Fruit fly (Drosophila melanogaster): ENCODE data around the gene mab-21.

mab-21 gene

dm6 chrX:5980883-5981282 lies 32.1 kb downstream of the mab-21 start (continued):
- TF ChIP-seq chn (GFP tag; optimal IDR thresholded peaks at IDR 0.05) (peak; percentile 60), Eip74EF (GFP tag; optimal IDR thresholded peaks at IDR 0.05) (peak in 1 of 2 experiments; percentile 54), sens (GFP tag) (peak; percentile 95), gcm (GFP tag; optimal IDR thresholded peaks at IDR 0.05) (peak; percentile 22), CG17359 (tag; optimal IDR thresholded peaks at IDR 0.05) (peak; percentile 74), Nf-YA (GFP tag; IDR thresholded peaks at IDR 0.05) (peak; percentile 39; the same call in 1 of the 2 replicates), CG32532 (GFP tag; IDR thresholded peaks at IDR 0.05) (peak; percentile 91), Taf1 (GFP tag; IDR thresholded peaks at IDR 0.05) (peak; percentile 83), kah (GFP tag; optimal IDR thresholded peaks at IDR 0.05) (peak; percentile 10), Ets97D (GFP tag; optimal IDR thresholded peaks at IDR 0.05) (peak; percentile 3), CG10321 (GFP tag; IDR thresholded peaks at IDR 0.05) (no peak), CG6791 (GFP tag; IDR thresholded peaks at IDR 0.05; ENCODE audit: partially characterized antibody) (no peak), CG4730 (GFP tag; IDR thresholded peaks at IDR 0.05) (peak; percentile 77), CG2120 (GFP tag; optimal IDR thresholded peaks at IDR 0.05) (peak; percentile 87), nerfin-2 (GFP tag; IDR thresholded peaks at IDR 0.05; ENCODE audit: partially characterized antibody) (no peak), CG6689 (GFP tag; IDR thresholded peaks at IDR 0.05) (peak; percentile 80), Gsc (GFP tag; IDR thresholded peaks at IDR 0.05) (peak; percentile 17; the same call in 1 of the 2 replicates), Dip2 (GFP tag; IDR thresholded peaks at IDR 0.05) (0 out of 2 replicates have a peak, but pooled peaks have one; percentile 15), prd (optimal IDR thresholded peaks at IDR 0.05) (no peak), prd (GFP tag; IDR thresholded peaks at IDR 0.05) (peak; percentile 81), so (GFP tag; IDR thresholded peaks at IDR 0.05) (0 out of 3 replicates have a peak, but pooled peaks have one; percentile 69), CG10431 (GFP tag; optimal IDR thresholded peaks at IDR 0.05) (no peak), CG14710 (tag; optimal IDR thresholded peaks at IDR 0.05) (peak; percentile 22), z (GFP tag; IDR thresholded peaks at IDR 0.05) (no peak), CG7987 (GFP tag; optimal IDR thresholded peaks at IDR 0.05) (peak; percentile 47), CG5180 (GFP tag; optimal IDR thresholded peaks at IDR 0.05) (peak; percentile 49), CG33557 (GFP tag; optimal IDR thresholded peaks at IDR 0.05) (no peak), cwo (GFP tag; optimal IDR thresholded peaks at IDR 0.05) (peak; percentile 74), CG18476 (GFP tag; optimal IDR thresholded peaks at IDR 0.05) (peak; percentile 30), CG12769 (tag; optimal IDR thresholded peaks at IDR 0.05) (peak; percentile 91), Nf-YB (GFP tag; optimal IDR thresholded peaks at IDR 0.05) (peak; percentile 43), CG8290 (GFP tag; optimal IDR thresholded peaks at IDR 0.05) (no peak), CG8290 (tag; optimal IDR thresholded peaks at IDR 0.05) (peak in 1 of 2 experiments; percentile 94), tio (GFP tag; optimal IDR thresholded peaks at IDR 0.05) (peak; percentile 62), Tbp (GFP tag; optimal IDR thresholded peaks at IDR 0.05) (no peak), vfl (GFP tag; optimal IDR thresholded peaks at IDR 0.05) (peak; percentile 15), CG9609 (GFP tag; optimal IDR thresholded peaks at IDR 0.05) (peak; percentile 23), ase (GFP tag; IDR thresholded peaks at IDR 0.05) (peak; percentile 68; the same call in 2 of the 3 replicates), Opbp (GFP tag; IDR thresholded peaks at IDR 0.05; ENCODE audit: partially characterized antibody) (no peak), Aef1 (GFP tag; IDR thresholded peaks at IDR 0.05) (peak; percentile 80), BtbVII (GFP tag; optimal IDR thresholded peaks at IDR 0.05) (peak; percentile 78), wek (GFP tag; optimal IDR thresholded peaks at IDR 0.05) (peak; percentile 21), CG10959 (GFP tag; IDR thresholded peaks at IDR 0.05) (no peak), CG3281 (GFP tag; optimal IDR thresholded peaks at IDR 0.05) (peak; percentile 79), Hr3 (GFP tag; optimal IDR thresholded peaks at IDR 0.05) (peak; percentile 52), CG17186 (GFP tag; optimal IDR thresholded peaks at IDR 0.05) (no peak), emc (GFP tag; optimal IDR thresholded peaks at IDR 0.05) (no peak), ATbp (GFP tag; optimal IDR thresholded peaks at IDR 0.05) (peak; percentile 76), CG4328 (GFP tag; optimal IDR thresholded peaks at IDR 0.05) (no peak), az2 (GFP tag; optimal IDR thresholded peaks at IDR 0.05) (peak; percentile 45), tna (GFP tag; IDR thresholded peaks at IDR 0.05; ENCODE audit: partially characterized antibody) (no peak)
